Fruit fly (Drosophila melanogaster) whole organism: Measurements from ENCODE around the gene CG4991.

Experiments used
- EcR ChIP-seq, 2 experiments: fragments of >200 bp; optimal IDR thresholded peaks; 2 replicates each; lab custom pipeline; 2017; ENCODE audit warnings: missing biosample characterization in 2 of 2, missing genetic modification characterization in 2 of 2, missing genetic modification reagents in 2 of 2
- pan ChIP-seq: fragments of >200 bp; optimal IDR thresholded peaks from 2 replicates; lab custom pipeline; 2017
- psq ChIP-seq: fragments of >200 bp; optimal IDR thresholded peaks from 2 replicates; lab custom pipeline; 2017
- usp ChIP-seq: fragments of >200 bp; optimal IDR thresholded peaks from 2 replicates; lab custom pipeline; 2017; ENCODE audit warnings: missing biosample characterization, missing genetic modification characterization, mixed read lengths

dm6 chrX:17109673-17110072 is 18.0 kb downstream of the CG4991 start:
- no peak for TF ChIP-seq usp (GFP tag; lab: Kevin White, UChicago)
- TF ChIP-seq psq (lab: Kevin White, UChicago) = no peak
- no peak for TF ChIP-seq EcR (GFP tag; optimal IDR thresholded peaks at IDR 0.05; lab: Kevin White, UChicago)
- TF ChIP-seq pan (lab: Kevin White, UChicago) = no peak
